Fruit fly (Drosophila melanogaster) whole organism, embryonic: Measurements from ENCODE around the gene CG14153.
A peak's percentile ranks its signal among the peaks of the same experiment; 100 is the strongest.

Experiments
- Atf-2 ChIP-seq: fragments of 200-800 bp; sonication (Bioruptor generic); optimal IDR thresholded peaks from 2 replicates; lab custom pipeline; 2016; ENCODE audit warnings: missing biosample characterization, missing genetic modification characterization
- CG12391 ChIP-seq: fragments of 200-800 bp; sonication (Bioruptor generic); optimal IDR thresholded peaks from 3 replicates; lab custom pipeline; 2018; ENCODE audit warnings: missing biosample characterization, mild to moderate bottlenecking, missing genetic modification characterization, moderate library complexity
- CG1529 ChIP-seq: fragments of 200-800 bp; sonication (Bioruptor generic); optimal IDR thresholded peaks from 3 replicates; lab custom pipeline; 2018; ENCODE audit warnings: missing biosample characterization, missing genetic modification characterization
- CG17328 ChIP-seq: fragments of 200-800 bp; sonication (Bioruptor generic); IDR thresholded peaks from 2 replicates; pipeline ENCODE4 v1.3.6; 2022; ENCODE audit warnings: missing biosample characterization, missing genetic modification characterization
- CG17359 ChIP-seq: fragments of 200-800 bp; sonication (Bioruptor generic); optimal IDR thresholded peaks from 3 replicates; lab custom pipeline; 2018; ENCODE audit warnings: missing biosample characterization, mild to moderate bottlenecking, missing genetic modification characterization, moderate library complexity
- CG17912 ChIP-seq: fragments of 200-800 bp; sonication (Bioruptor generic); optimal IDR thresholded peaks from 2 replicates; lab custom pipeline; 2018; ENCODE audit warnings: missing biosample characterization, mild to moderate bottlenecking, missing genetic modification characterization
- CG1832 ChIP-seq: fragments of 200-800 bp; sonication (Bioruptor generic); optimal IDR thresholded peaks from 2 replicates; lab custom pipeline; 2017; ENCODE audit warnings: missing biosample characterization, mild to moderate bottlenecking, missing genetic modification characterization, inconsistent platforms
- CG2199 ChIP-seq: fragments of 200-800 bp; sonication (Bioruptor generic); IDR thresholded peaks from 3 replicates; pipeline ENCODE4 v1.3.6; 2022; ENCODE audit warnings: missing biosample characterization, missing genetic modification characterization
- CG2678 ChIP-seq: fragments of 200-800 bp; sonication (Bioruptor generic); optimal IDR thresholded peaks from 3 replicates; lab custom pipeline; 2019; ENCODE audit warnings: missing biosample characterization, mild to moderate bottlenecking, missing genetic modification characterization, moderate library complexity
- CG3065 ChIP-seq: fragments of 200-800 bp; sonication (Bioruptor generic); optimal IDR thresholded peaks from 2 replicates; lab custom pipeline; 2016; ENCODE audit warnings: missing biosample characterization, missing genetic modification characterization
- CG31224 ChIP-seq: fragments of 200-800 bp; sonication (Bioruptor generic); IDR thresholded peaks from 2 replicates; pipeline ENCODE4 v1.3.6; 2022; ENCODE audit warnings: missing biosample characterization, missing genetic modification characterization
- CG3838 ChIP-seq: fragments of 200-800 bp; sonication (Bioruptor generic); optimal IDR thresholded peaks from 3 replicates; lab custom pipeline; 2016; ENCODE audit warnings: missing biosample characterization, missing genetic modification characterization
- CG4617 ChIP-seq: fragments of 200-800 bp; sonication (Bioruptor generic); optimal IDR thresholded peaks from 3 replicates; lab custom pipeline; 2016; ENCODE audit warnings: missing biosample characterization, missing genetic modification characterization, borderline replicate concordance
- CG4854 ChIP-seq: fragments of 200-800 bp; sonication (Bioruptor generic); optimal IDR thresholded peaks from 2 replicates; lab custom pipeline; 2016; ENCODE audit warnings: missing biosample characterization, missing genetic modification characterization, inconsistent platforms
- CG5953 ChIP-seq: fragments of 200-800 bp; sonication (Bioruptor generic); IDR thresholded peaks from 2 replicates; pipeline ENCODE4 v1.3.6; 2022; ENCODE audit warnings: missing biosample characterization, missing genetic modification characterization
- CG6272 ChIP-seq: fragments of 200-800 bp; sonication (Bioruptor generic); IDR thresholded peaks from 2 replicates; pipeline ENCODE4 v1.3.6; 2022; ENCODE audit warnings: missing biosample characterization, missing genetic modification characterization
- CG7556 ChIP-seq: fragments of 200-800 bp; sonication (Bioruptor generic); optimal IDR thresholded peaks from 2 replicates; lab custom pipeline; 2017; ENCODE audit warnings: missing biosample characterization, mild to moderate bottlenecking, missing genetic modification characterization
- CG8089 ChIP-seq: fragments of 200-800 bp; sonication (Bioruptor generic); optimal IDR thresholded peaks from 3 replicates; lab custom pipeline; 2016; ENCODE audit warnings: missing biosample characterization, missing genetic modification characterization
- CG8924 ChIP-seq: fragments of 200-800 bp; optimal IDR thresholded peaks from 3 replicates; lab custom pipeline; 2019; ENCODE audit warnings: missing biosample characterization, mild to moderate bottlenecking, missing genetic modification characterization, moderate library complexity
- CG8944 ChIP-seq: fragments of 200-800 bp; sonication (Bioruptor generic); optimal IDR thresholded peaks from 3 replicates; lab custom pipeline; 2016; ENCODE audit warnings: missing biosample characterization, missing genetic modification characterization
- Chrac-16 ChIP-seq: fragments of 200-800 bp; sonication (Bioruptor generic); optimal IDR thresholded peaks from 3 replicates; lab custom pipeline; 2016; ENCODE audit warnings: missing biosample characterization, missing genetic modification characterization
- Dbx ChIP-seq: fragments of 200-800 bp; sonication (Bioruptor generic); IDR thresholded peaks from 3 replicates; pipeline ENCODE4 v1.3.6; 2022; ENCODE audit warnings: missing biosample characterization, missing genetic modification characterization
- HLH4C ChIP-seq: fragments of 200-800 bp; sonication (Bioruptor generic); IDR thresholded peaks from 3 replicates; pipeline ENCODE4 v1.3.6; 2022; ENCODE audit warnings: missing biosample characterization, missing genetic modification characterization; ENCODE audit not compliant: partially characterized antibody
- HLH54F ChIP-seq: fragments of 200-800 bp; sonication (Bioruptor generic); optimal IDR thresholded peaks from 3 replicates; lab custom pipeline; 2016; ENCODE audit warnings: missing biosample characterization, missing genetic modification characterization
- Hand ChIP-seq: fragments of 200-800 bp; sonication (Bioruptor generic); optimal IDR thresholded peaks from 2 replicates; lab custom pipeline; 2017; ENCODE audit warnings: mild to moderate bottlenecking, missing biosample characterization, missing genetic modification reagents, missing genetic modification characterization
- Hmr ChIP-seq: fragments of 200-800 bp; sonication (Bioruptor generic); optimal IDR thresholded peaks from 3 replicates; lab custom pipeline; 2017; ENCODE audit warnings: mild to moderate bottlenecking, missing biosample characterization, missing genetic modification reagents, missing genetic modification characterization
- Hr78 ChIP-seq, 2 experiments: fragments of 200-800 bp in 1 of 2; fragments of >200 bp in 1 of 2; sonication (Bioruptor generic) in 1 of 2; optimal IDR thresholded peaks; 2 replicates each; lab custom pipeline; 2017 to 2019; ENCODE audit warnings: missing biosample characterization in 2 of 2, missing genetic modification characterization in 2 of 2, mild to moderate bottlenecking in 1 of 2, moderate library complexity in 1 of 2
- Jarid2 ChIP-seq: fragments of 200-800 bp; sonication (Bioruptor generic); optimal IDR thresholded peaks from 3 replicates; lab custom pipeline; 2017; ENCODE audit warnings: mild to moderate bottlenecking, missing biosample characterization, missing genetic modification reagents, missing genetic modification characterization
- Meics ChIP-seq: fragments of 200-800 bp; sonication (Bioruptor generic); optimal IDR thresholded peaks from 2 replicates; lab custom pipeline; 2017; ENCODE audit warnings: missing biosample characterization, mild to moderate bottlenecking, missing genetic modification characterization
- NC2β ChIP-seq: fragments of 200-800 bp; sonication (Bioruptor generic); optimal IDR thresholded peaks from 2 replicates; lab custom pipeline; 2016; ENCODE audit warnings: missing biosample characterization, missing genetic modification characterization
- NFAT ChIP-seq: fragments of 200-800 bp; sonication (Bioruptor generic); IDR thresholded peaks from 2 replicates; pipeline ENCODE4 v1.3.6; 2022; ENCODE audit warnings: missing biosample characterization, missing genetic modification characterization
- Rfx ChIP-seq: fragments of 200-800 bp; sonication (Bioruptor generic); IDR thresholded peaks from 2 replicates; pipeline ENCODE4 v1.3.6; 2022; ENCODE audit warnings: missing biosample characterization, missing genetic modification characterization
- Sin3A ChIP-seq: fragments of >200 bp; optimal IDR thresholded peaks from 2 replicates; lab custom pipeline; 2018
- Ssrp ChIP-seq: fragments of 200-800 bp; sonication (Bioruptor generic); optimal IDR thresholded peaks from 2 replicates; lab custom pipeline; 2018; ENCODE audit warnings: missing biosample characterization, mild to moderate bottlenecking, missing genetic modification characterization, moderate library complexity
- TFAM ChIP-seq: fragments of 200-800 bp; sonication (Bioruptor generic); optimal IDR thresholded peaks from 2 replicates; lab custom pipeline; 2017; ENCODE audit warnings: missing biosample characterization, missing genetic modification characterization, inconsistent platforms
- Usf ChIP-seq: fragments of 200-800 bp; sonication (Bioruptor generic); optimal IDR thresholded peaks from 2 replicates; lab custom pipeline; 2017; ENCODE audit warnings: missing genotype, missing biosample characterization, missing genetic modification characterization
- abd-A ChIP-seq: fragments of 200-800 bp; sonication (Bioruptor generic); optimal IDR thresholded peaks from 3 replicates; lab custom pipeline; 2019; ENCODE audit warnings: missing biosample characterization, mild to moderate bottlenecking, missing genetic modification characterization, moderate library complexity
- dimm ChIP-seq: fragments of 200-800 bp; sonication (Bioruptor generic); IDR thresholded peaks from 2 replicates; pipeline ENCODE4 v1.3.6; 2022; ENCODE audit warnings: missing biosample characterization, missing genetic modification characterization
- gcm2 ChIP-seq: fragments of 200-800 bp; sonication (Bioruptor generic); optimal IDR thresholded peaks from 2 replicates; lab custom pipeline; 2016; ENCODE audit warnings: missing biosample characterization, missing genetic modification characterization
- gt ChIP-seq: fragments of 200-800 bp; sonication (Bioruptor generic); IDR thresholded peaks from 2 replicates; pipeline ENCODE4 v1.3.6; 2022; ENCODE audit warnings: missing biosample characterization, missing genetic modification characterization
- ind ChIP-seq: fragments of 200-800 bp; sonication (Bioruptor generic); optimal IDR thresholded peaks from 3 replicates; lab custom pipeline; 2016; ENCODE audit warnings: missing biosample characterization, missing genetic modification characterization
- nerfin-1 ChIP-seq: fragments of 200-800 bp; sonication (Bioruptor generic); optimal IDR thresholded peaks from 3 replicates; lab custom pipeline; 2019; ENCODE audit warnings: missing biosample characterization, mild to moderate bottlenecking, missing genetic modification characterization, moderate library complexity
- nmo ChIP-seq: fragments of 200-800 bp; sonication (Bioruptor generic); optimal IDR thresholded peaks from 2 replicates; lab custom pipeline; 2018; ENCODE audit warnings: missing biosample characterization, mild to moderate bottlenecking, missing genetic modification characterization, moderate library complexity
- sna ChIP-seq: fragments of 200-800 bp; sonication (Bioruptor generic); IDR thresholded peaks from 2 replicates; pipeline ENCODE4 v1.3.6; 2022; ENCODE audit warnings: missing biosample characterization, missing genetic modification characterization; ENCODE audit not compliant: partially characterized antibody
- tin ChIP-seq: fragments of 200-800 bp; sonication (Bioruptor generic); optimal IDR thresholded peaks from 3 replicates; lab custom pipeline; 2016; ENCODE audit warnings: missing biosample characterization, missing genetic modification characterization
- tio ChIP-seq: fragments of 200-800 bp; sonication (Bioruptor generic); optimal IDR thresholded peaks from 2 replicates; lab custom pipeline; 2017; ENCODE audit warnings: missing biosample characterization, missing genetic modification characterization, inconsistent platforms
- ttk ChIP-seq: fragments of 200-800 bp; sonication (Bioruptor generic); IDR thresholded peaks from 2 replicates; pipeline ENCODE4 v2.1.2; 2022; ENCODE audit warnings: missing biosample characterization, missing genetic modification characterization
- unpg ChIP-seq: fragments of 200-800 bp; sonication (Bioruptor generic); optimal IDR thresholded peaks from 3 replicates; lab custom pipeline; 2018; ENCODE audit warnings: missing biosample characterization, mild to moderate bottlenecking, missing genetic modification characterization, moderate library complexity
- vnd ChIP-seq: fragments of 200-800 bp; sonication (Bioruptor generic); IDR thresholded peaks from 3 replicates; pipeline ENCODE4 v1.3.6; 2022; ENCODE audit warnings: missing biosample characterization, missing genetic modification characterization; ENCODE audit not compliant: partially characterized antibody
- wdn ChIP-seq: fragments of 200-800 bp; sonication (Bioruptor generic); IDR thresholded peaks from 2 replicates; pipeline ENCODE4 v1.3.6; 2022; ENCODE audit warnings: missing biosample characterization, missing genetic modification characterization

CG14153 gene

DNA sequence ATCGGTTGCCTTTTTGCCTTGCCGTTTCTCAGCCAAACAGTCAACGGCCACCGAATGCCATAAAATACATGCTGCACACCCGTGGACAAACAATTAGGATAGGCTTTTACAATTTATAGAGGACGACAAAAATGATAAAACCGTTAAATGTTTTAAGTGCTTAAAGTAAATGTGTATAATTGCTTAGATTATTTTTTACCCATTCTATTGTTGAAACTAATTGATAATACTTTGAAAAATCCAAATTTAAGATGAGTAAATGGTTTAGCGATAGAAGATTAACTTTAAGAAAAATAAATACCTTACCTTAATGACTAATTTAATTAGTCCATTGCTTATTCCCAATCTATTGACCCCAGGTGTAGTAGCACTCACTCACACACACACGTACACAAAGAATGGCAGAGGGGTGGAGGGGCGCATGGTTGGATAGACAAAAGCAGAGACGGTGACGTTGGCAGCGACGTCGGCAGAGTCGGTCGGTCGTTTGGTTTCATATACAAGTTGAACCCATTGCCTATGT lies 35.3 kb downstream of the CG14153 start (continued):
- TF ChIP-seq unpg (GFP tag; lab: Kevin White, UChicago) (peak; percentile 96), Hr78 (GFP tag; optimal IDR thresholded peaks at IDR 0.05; lab: Kevin White, UChicago) (peak in 1 of 2 experiments; percentile 91), CG2199 (peak; percentile 89; the same call in 1 of the 3 replicates), CG3065 (GFP tag; lab: Kevin White, UChicago) (peak; percentile 30), Ssrp (tag; lab: Kevin White, UChicago) (peak; percentile 91), CG6272 (GFP tag; lab: Robert Waterston, UW) (peak; percentile 76), nerfin-1 (tag; lab: Kevin White, UChicago) (peak; percentile 93), Dbx (peak; percentile 91), Hand (peak; percentile 92), CG7556 (GFP tag; lab: Kevin White, UChicago) (peak; percentile 99), NC2β (GFP tag; lab: Kevin White, UChicago) (peak; percentile 82), HLH54F (peak; percentile 86), nmo (GFP tag; lab: Kevin White, UChicago) (peak; percentile 99), Chrac-16 (GFP tag; lab: Kevin White, UChicago) (peak; percentile 87), gt (GFP tag; lab: Robert Waterston, UW) (no peak; the same call in 1 of the 2 replicates), tin (peak; percentile 89), CG12391 (tag; lab: Kevin White, UChicago) (peak; percentile 97), CG17328 (peak; percentile 94), CG8089 (GFP tag; lab: Kevin White, UChicago) (peak; percentile 76), Hmr (GFP tag; lab: Kevin White, UChicago) (peak; percentile 98), Meics (GFP tag; lab: Kevin White, UChicago) (peak; percentile 96), NFAT (GFP tag; lab: Robert Waterston, UW) (peak; percentile 81), CG1832 (GFP tag; lab: Kevin White, UChicago) (no peak), CG1529 (GFP tag; lab: Kevin White, UChicago) (peak; percentile 91), TFAM (peak; percentile 65), Atf-2 (peak; percentile 79), vnd (GFP tag; lab: Robert Waterston, UW) (no peak), ttk (GFP tag; lab: Robert Waterston, UW) (peak; percentile 93), CG2678 (tag; lab: Kevin White, UChicago) (peak; percentile 98), sna (GFP tag; lab: Robert Waterston, UW) (no peak), Jarid2 (GFP tag; lab: Kevin White, UChicago) (peak; percentile 79), gcm2 (GFP tag; lab: Kevin White, UChicago) (peak; percentile 67), CG3838 (GFP tag; lab: Kevin White, UChicago) (peak; percentile 89), Usf (peak; percentile 80), dimm (GFP tag; lab: Robert Waterston, UW) (no peak; the same call in 1 of the 2 replicates), ind (GFP tag; lab: Kevin White, UChicago) (peak; percentile 86), CG31224 (GFP tag; lab: Robert Waterston, UW) (peak; percentile 88), CG8944 (GFP tag; lab: Kevin White, UChicago) (peak; percentile 75), wdn (GFP tag; lab: Robert Waterston, UW) (peak; percentile 91), Rfx (GFP tag; lab: Robert Waterston, UW) (peak; percentile 91), CG17912 (GFP tag; lab: Kevin White, UChicago) (peak; percentile 65), CG4854 (GFP tag; lab: Kevin White, UChicago) (peak; percentile 88), HLH4C (no peak), CG8924 (peak; percentile 98), CG5953 (GFP tag; lab: Robert Waterston, UW) (peak; percentile 87), CG17359 (tag; lab: Kevin White, UChicago) (peak; percentile 94), CG4617 (GFP tag; lab: Kevin White, UChicago) (peak; percentile 39), abd-A (tag; lab: Kevin White, UChicago) (peak; percentile 90), Sin3A (lab: Kevin White, UChicago) (no peak), tio (GFP tag; lab: Kevin White, UChicago) (peak; percentile 92)
